Worm (Caenorhabditis elegans): Measurements from ENCODE around the gene F56A8.4.

- no peak for TF ChIP-seq fos-1 (tag; optimal IDR thresholded peaks at IDR 0.05)
- no peak for TF ChIP-seq nhr-12 (tag; optimal IDR thresholded peaks at IDR 0.05)
- no peak for TF ChIP-seq ama-1 (optimal IDR thresholded peaks at IDR 0.05)
- no peak for TF ChIP-seq nhr-25 (tag; optimal IDR thresholded peaks at IDR 0.05)
- TF ChIP-seq unc-62 (GFP tag; optimal IDR thresholded peaks at IDR 0.05): no peak
- no peak for TF ChIP-seq snpc-4 (tag; optimal IDR thresholded peaks at IDR 0.05)
- no peak for TF ChIP-seq pha-4 (tag; optimal IDR thresholded peaks at IDR 0.05)
- no peak for TF ChIP-seq nhr-11 (tag; optimal IDR thresholded peaks at IDR 0.05)
- peak; percentile 25 for TF ChIP-seq lin-15B (tag; optimal IDR thresholded peaks at IDR 0.05)
- no peak for TF ChIP-seq ztf-11 (tag; optimal IDR thresholded peaks at IDR 0.05)
- no peak for TF ChIP-seq egl-27 (tag; optimal IDR thresholded peaks at IDR 0.05)
- no peak for TF ChIP-seq eor-1 (tag; optimal IDR thresholded peaks at IDR 0.05)
- no peak for TF ChIP-seq ceh-16 (tag; optimal IDR thresholded peaks at IDR 0.05)
- no peak for TF ChIP-seq nhr-43 (tag; optimal IDR thresholded peaks at IDR 0.05; ENCODE audit: poor library complexity, severe bottlenecking)
These were observed 4.9 kb upstream of the F56A8.4 start for ce11 chrIII:13258163-13258562.
